Worm (Caenorhabditis elegans): ENCODE results near the gene srxa-19.

srxa-19 gene

DNA sequence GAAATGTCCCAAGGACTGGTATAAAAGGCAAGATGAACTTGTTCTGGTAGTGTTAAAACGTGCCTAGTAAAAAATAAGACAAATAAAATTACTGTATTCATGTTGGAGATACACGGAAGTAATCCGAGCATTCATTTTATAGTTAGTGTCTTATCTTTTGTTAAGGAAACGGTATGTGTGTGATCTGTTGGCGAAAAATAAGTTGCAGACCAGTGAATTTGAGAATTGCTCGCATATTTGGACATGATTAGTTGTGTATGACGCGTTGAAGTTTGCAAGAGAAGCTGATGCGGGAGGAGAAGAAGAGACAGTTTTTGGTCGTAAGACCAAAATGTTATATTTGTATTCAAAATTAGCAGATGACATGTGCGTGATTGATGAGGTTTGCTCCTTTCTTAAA, 20.7 kb downstream of the srxa-19 start, which contains the start of gene C08B6.14:
Gene C08B6.14 (minus strand): TSS at position 101 of the 400 bp plus-strand sequence.
- 0 out of 2 replicates have a peak, but pooled peaks have one; percentile 24 for TF ChIP-seq F26F4.8 (GFP tag; conservative IDR thresholded peaks at IDR 0.05)
- no peak for TF ChIP-seq lin-13 (GFP tag; optimal IDR thresholded peaks at IDR 0.05)

- TF ChIP-seq dve-1 (tag; optimal IDR thresholded peaks at IDR 0.05; ENCODE audit: insufficient read depth) (peak; percentile 56), daf-16 (GFP tag; optimal IDR thresholded peaks at IDR 0.05) (peak in 1 of 2 experiments; percentile 21), daf-16 (tag; optimal IDR thresholded peaks at IDR 0.05) (peak; percentile 58), unc-62 (GFP tag; optimal IDR thresholded peaks at IDR 0.05 in 1 of 2) (peak in 1 of 2 experiments; percentile 14), unc-62 (tag; optimal IDR thresholded peaks at IDR 0.05) (no peak), duxl-1 (tag; optimal IDR thresholded peaks at IDR 0.05; ENCODE audit: poor library complexity) (no peak), aha-1 (tag) (no peak), nhr-48 (tag; optimal IDR thresholded peaks at IDR 0.05) (peak; percentile 48), aly-2 (tag; optimal IDR thresholded peaks at IDR 0.05) (no peak), nhr-41 (GFP tag; IDR thresholded peaks at IDR 0.05) (no peak), dmd-6 (GFP tag; IDR thresholded peaks at IDR 0.05) (peak; percentile 82), nhr-28 (tag; optimal IDR thresholded peaks at IDR 0.05) (peak; percentile 78), lin-1 (GFP tag; IDR thresholded peaks at IDR 0.05) (no peak), arid-1 (GFP tag; conservative IDR thresholded peaks at IDR 0.05) (no peak), unc-130 (GFP tag; optimal IDR thresholded peaks at IDR 0.05) (no peak), hlh-11 (tag; optimal IDR thresholded peaks at IDR 0.05) (peak; percentile 51), php-3 (GFP tag; IDR thresholded peaks at IDR 0.05) (0 out of 2 replicates have a peak, but pooled peaks have one; percentile 21)
Measured at ce11 chrV:10098429-10098828, 24.1 kb downstream of the srxa-19 start, which contains the start of gene ugt-47. Gene ugt-47, minus strand, starts transcription at chrV:10098597.

DNA sequence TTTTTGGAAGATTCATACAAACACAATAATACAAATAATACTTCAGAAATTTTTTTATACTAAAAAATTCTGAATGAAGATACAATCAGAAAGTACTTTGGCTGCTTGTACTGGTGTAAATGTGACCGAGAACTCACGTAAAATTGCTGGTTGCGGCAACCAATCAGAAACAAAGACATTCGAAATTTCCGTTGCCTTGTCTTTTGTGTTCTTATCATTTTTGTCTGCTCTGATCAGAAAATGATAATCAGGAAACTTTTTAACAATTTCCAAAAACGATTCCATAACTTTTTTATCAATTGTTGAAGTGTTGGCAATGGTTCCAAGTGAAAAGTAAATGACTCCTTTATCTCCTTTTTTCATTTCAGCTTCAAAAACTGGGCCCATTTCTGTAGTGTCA, 25.6 kb downstream of the srxa-19 start:
- TF ChIP-seq daf-16 (GFP tag; optimal IDR thresholded peaks at IDR 0.05) (no peak), daf-16 (tag; optimal IDR thresholded peaks at IDR 0.05) (peak; percentile 40), dve-1 (tag; optimal IDR thresholded peaks at IDR 0.05; ENCODE audit: insufficient read depth) (peak; percentile 52), hlh-11 (tag; optimal IDR thresholded peaks at IDR 0.05) (peak; percentile 13), spr-1 (tag; optimal IDR thresholded peaks at IDR 0.05) (no peak), nhr-28 (tag; optimal IDR thresholded peaks at IDR 0.05) (peak; percentile 80), dmd-6 (GFP tag; IDR thresholded peaks at IDR 0.05) (peak; percentile 66), lim-7 (GFP tag; IDR thresholded peaks at IDR 0.05) (no peak), nhr-77 (tag; optimal IDR thresholded peaks at IDR 0.05) (peak; percentile 50), mdl-1 (tag; optimal IDR thresholded peaks at IDR 0.05) (no peak), pqm-1 (tag; optimal IDR thresholded peaks at IDR 0.05) (peak; percentile 86)

ce11 chrV:10094374-10094773, 28.2 kb downstream of the srxa-19 start, which contains the start of gene srd-49:
Gene srd-49, plus strand, starts transcription at chrV:10094674.
- TF ChIP-seq nhr-48 (tag; optimal IDR thresholded peaks at IDR 0.05), result no peak
- TF ChIP-seq ztf-11 (tag; optimal IDR thresholded peaks at IDR 0.05), result no peak
- TF ChIP-seq lin-13 (GFP tag; optimal IDR thresholded peaks at IDR 0.05), result no peak
- no peak for TF ChIP-seq fos-1 (tag; optimal IDR thresholded peaks at IDR 0.05)
- no peak for TF ChIP-seq lim-7 (GFP tag; IDR thresholded peaks at IDR 0.05)
- TF ChIP-seq nhr-11 (tag; optimal IDR thresholded peaks at IDR 0.05), result no peak
- TF ChIP-seq nhr-76 (tag; optimal IDR thresholded peaks at IDR 0.05), result no peak
- TF ChIP-seq daf-16 (GFP tag; optimal IDR thresholded peaks at IDR 0.05), result no peak
- TF ChIP-seq daf-16 (tag; optimal IDR thresholded peaks at IDR 0.05), result no peak
- no peak for TF ChIP-seq ceh-20 (GFP tag; IDR thresholded peaks at IDR 0.05)
- TF ChIP-seq ceh-32 (tag; optimal IDR thresholded peaks at IDR 0.05; ENCODE audit: poor library complexity), result no peak
- no peak for TF ChIP-seq dpl-1 (GFP tag; optimal IDR thresholded peaks at IDR 0.05)
- TF ChIP-seq dmd-8 (GFP tag; IDR thresholded peaks at IDR 0.05), result no peak
- TF ChIP-seq unc-130 (GFP tag; optimal IDR thresholded peaks at IDR 0.05), result no peak
- TF ChIP-seq F10B5.3 (tag; optimal IDR thresholded peaks at IDR 0.05), result no peak
- no peak for TF ChIP-seq lsy-2 (tag; optimal IDR thresholded peaks at IDR 0.05)
- TF ChIP-seq dve-1 (tag; optimal IDR thresholded peaks at IDR 0.05; ENCODE audit: insufficient read depth), result no peak
